Fruit fly (Drosophila melanogaster) whole organism, adult: Measurements from ENCODE around the gene elg1.

Experiments used
- CG12768 ChIP-seq: fragments of 200-800 bp; sonication (Bioruptor generic); optimal IDR thresholded peaks from 2 replicates; lab custom pipeline; 2017; ENCODE audit warnings: missing biosample characterization, missing genetic modification characterization, mild to moderate bottlenecking, moderate library complexity, missing genetic modification reagents
- CG14711 ChIP-seq: fragments of 200-800 bp; sonication (Bioruptor generic); optimal IDR thresholded peaks from 2 replicates; lab custom pipeline; 2018; ENCODE audit warnings: missing biosample characterization, mild to moderate bottlenecking, missing genetic modification characterization, moderate library complexity
- CG7101 ChIP-seq: fragments of 200-800 bp; sonication (Bioruptor generic); optimal IDR thresholded peaks from 2 replicates; lab custom pipeline; 2018; ENCODE audit warnings: missing biosample characterization, mild to moderate bottlenecking, missing genetic modification characterization, moderate library complexity
- Crg-1 ChIP-seq: fragments of 200-800 bp; sonication (Bioruptor generic); optimal IDR thresholded peaks from 2 replicates; lab custom pipeline; 2016; ENCODE audit warnings: missing biosample characterization, missing genetic modification characterization
- Mnt ChIP-seq: fragments of 200-800 bp; sonication (Bioruptor generic); optimal IDR thresholded peaks from 2 replicates; lab custom pipeline; 2016; ENCODE audit warnings: missing biosample characterization, mild to moderate bottlenecking, missing genetic modification characterization
- cic ChIP-seq: fragments of 200-800 bp; sonication (Bioruptor generic); optimal IDR thresholded peaks from 2 replicates; lab custom pipeline; 2017; ENCODE audit warnings: missing biosample characterization, mild to moderate bottlenecking, missing genetic modification characterization, moderate library complexity
- cnc ChIP-seq, 2 experiments: fragments of >200 bp; optimal IDR thresholded peaks; 2 replicates each; lab custom pipeline; 2017
- ovo ChIP-seq: fragments of 200-800 bp; sonication (Bioruptor generic); optimal IDR thresholded peaks from 2 replicates; lab custom pipeline; 2016; ENCODE audit warnings: missing biosample characterization, missing genetic modification characterization
- pad ChIP-seq: fragments of 200-800 bp; sonication (Bioruptor generic); optimal IDR thresholded peaks from 3 replicates; lab custom pipeline; 2017; ENCODE audit warnings: missing biosample characterization, missing genetic modification characterization, mild to moderate bottlenecking, moderate library complexity, missing genetic modification reagents
- tj ChIP-seq: fragments of 200-800 bp; sonication (Bioruptor generic); optimal IDR thresholded peaks from 3 replicates; lab custom pipeline; 2017; ENCODE audit warnings: missing biosample characterization, mild to moderate bottlenecking, missing genetic modification characterization, moderate library complexity
- toe ChIP-seq: fragments of 200-800 bp; sonication (Bioruptor generic); optimal IDR thresholded peaks from 2 replicates; lab custom pipeline; 2016; ENCODE audit warnings: missing biosample characterization, missing genetic modification characterization

DNA sequence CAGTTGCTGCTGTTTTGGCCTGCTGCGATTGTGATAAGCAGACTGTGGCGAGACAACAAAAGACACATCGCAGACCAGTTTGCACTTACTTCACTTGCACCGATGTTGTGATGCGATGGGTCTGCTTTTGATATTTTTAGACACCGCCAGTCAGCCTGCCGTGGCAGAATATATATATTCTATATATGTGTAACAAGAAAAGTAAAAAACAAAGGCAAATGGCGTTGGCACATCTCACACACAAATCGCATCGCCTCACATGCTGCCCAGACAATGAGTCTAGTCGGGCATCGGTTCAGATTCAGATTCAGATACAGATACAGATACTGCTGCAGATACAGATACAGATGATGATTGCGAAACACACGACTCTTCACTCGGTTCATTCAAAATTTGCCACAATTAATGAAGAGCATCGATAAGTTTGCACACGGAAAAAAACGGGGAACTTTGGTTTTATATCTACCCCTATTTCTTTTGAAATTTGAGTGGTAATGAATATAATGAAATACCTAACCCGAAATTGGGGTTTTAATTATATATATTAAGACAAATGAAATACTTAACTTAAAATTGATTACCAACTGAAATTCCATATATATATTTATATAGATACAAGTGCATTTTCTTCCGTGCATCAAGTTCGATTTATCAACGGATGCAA, 36.0 kb downstream of the elg1 start:
- TF ChIP-seq cic (GFP tag; lab: Kevin White, UChicago) (no peak), CG14711 (tag; lab: Kevin White, UChicago) (no peak), Mnt (GFP tag; lab: Kevin White, UChicago) (no peak), pad (no peak), toe (GFP tag; lab: Kevin White, UChicago) (no peak), Crg-1 (GFP tag; lab: Kevin White, UChicago) (no peak), CG7101 (tag; lab: Kevin White, UChicago) (no peak), tj (no peak), CG12768 (no peak), ovo (GFP tag; lab: Kevin White, UChicago) (no peak), cnc (optimal IDR thresholded peaks at IDR 0.05; lab: Kevin White, UChicago) (no peak)
